Fruit fly (Drosophila melanogaster) whole organism, embryonic: Measurements from ENCODE around the gene CG42822.

Experiments used
- CG10321 ChIP-seq: fragments of 200-800 bp; sonication (Bioruptor generic); IDR thresholded peaks from 2 replicates; pipeline ENCODE4 v1.3.6; 2022; ENCODE audit warnings: missing biosample characterization, missing genetic modification characterization
- CG10543 ChIP-seq: fragments of 200-800 bp; sonication (Bioruptor generic); optimal IDR thresholded peaks from 3 replicates; lab custom pipeline; 2017; ENCODE audit warnings: missing biosample characterization, mild to moderate bottlenecking, missing genetic modification characterization, moderate library complexity
- CG10565 ChIP-seq: fragments of 200-800 bp; sonication (Bioruptor generic); optimal IDR thresholded peaks from 3 replicates; lab custom pipeline; 2016; ENCODE audit warnings: missing biosample characterization, mild to moderate bottlenecking, missing genetic modification characterization
- CG10654 ChIP-seq: fragments of 200-800 bp; sonication (Bioruptor generic); optimal IDR thresholded peaks from 2 replicates; lab custom pipeline; 2016; ENCODE audit warnings: missing biosample characterization, missing genetic modification characterization
- CG11085 ChIP-seq: fragments of 200-800 bp; sonication (Bioruptor generic); IDR thresholded peaks from 2 replicates; pipeline ENCODE4 v1.3.6; 2022; ENCODE audit warnings: missing biosample characterization, missing genetic modification characterization
- CG11560 ChIP-seq: fragments of 200-800 bp; sonication (Bioruptor generic); IDR thresholded peaks from 3 replicates; pipeline ENCODE4 v1.3.6; 2022; ENCODE audit warnings: missing biosample characterization, missing genetic modification characterization
- CG14050 ChIP-seq: fragments of 200-800 bp; sonication (Bioruptor generic); IDR thresholded peaks from 3 replicates; pipeline ENCODE4 v1.3.6; 2022; ENCODE audit warnings: missing biosample characterization, missing genetic modification characterization
- CG14965 ChIP-seq: fragments of 200-800 bp; sonication (Bioruptor generic); optimal IDR thresholded peaks from 2 replicates; lab custom pipeline; 2016; ENCODE audit warnings: missing biosample characterization, missing genetic modification characterization, borderline replicate concordance
- CG17186 ChIP-seq: fragments of 200-800 bp; sonication (Bioruptor generic); optimal IDR thresholded peaks from 3 replicates; lab custom pipeline; 2017; ENCODE audit warnings: missing biosample characterization, missing genetic modification reagents, missing genetic modification characterization
- CG1792 ChIP-seq: fragments of 200-800 bp; sonication (Bioruptor generic); optimal IDR thresholded peaks from 2 replicates; lab custom pipeline; 2016; ENCODE audit warnings: missing biosample characterization, missing genetic modification characterization
- CG18011 ChIP-seq: fragments of 200-800 bp; sonication (Bioruptor generic); optimal IDR thresholded peaks from 2 replicates; lab custom pipeline; 2017; ENCODE audit warnings: missing biosample characterization, missing genetic modification characterization, mild to moderate bottlenecking, moderate library complexity, missing genotype
- CG2889 ChIP-seq: fragments of 200-800 bp; sonication (Bioruptor generic); IDR thresholded peaks from 3 replicates; pipeline ENCODE4 v1.3.6; 2022; ENCODE audit warnings: missing biosample characterization, missing genetic modification characterization
- CG31365 ChIP-seq: fragments of 200-800 bp; sonication (Bioruptor generic); optimal IDR thresholded peaks from 2 replicates; lab custom pipeline; 2018; ENCODE audit warnings: missing biosample characterization, mild to moderate bottlenecking, missing genetic modification characterization
- CG31441 ChIP-seq: fragments of 200-800 bp; sonication (Bioruptor generic); IDR thresholded peaks from 2 replicates; pipeline ENCODE4 v1.3.6; 2022; ENCODE audit warnings: missing biosample characterization, missing genetic modification characterization
- CG32767 ChIP-seq: fragments of 200-800 bp; sonication (Bioruptor generic); IDR thresholded peaks from 2 replicates; pipeline ENCODE4 v1.3.6; 2022; ENCODE audit warnings: missing biosample characterization, missing genetic modification characterization
- CG6175 ChIP-seq: fragments of 200-800 bp; sonication (Bioruptor generic); IDR thresholded peaks from 3 replicates; pipeline ENCODE4 v1.3.6; 2022; ENCODE audit warnings: missing biosample characterization, missing genetic modification characterization
- CG6689 ChIP-seq: fragments of 200-800 bp; sonication (Bioruptor generic); IDR thresholded peaks from 2 replicates; pipeline ENCODE4 v1.3.6; 2022; ENCODE audit warnings: missing biosample characterization, missing genetic modification characterization
- CG8290 ChIP-seq, 3 experiments: fragments of 200-800 bp; sonication (Bioruptor generic); optimal IDR thresholded peaks; 2 replicates each; lab custom pipeline; 2016 to 2019; ENCODE audit warnings: missing biosample characterization in 3 of 3, missing genetic modification characterization in 3 of 3, mild to moderate bottlenecking in 2 of 3, moderate library complexity in 1 of 3
- CG8944 ChIP-seq: fragments of 200-800 bp; sonication (Bioruptor generic); optimal IDR thresholded peaks from 3 replicates; lab custom pipeline; 2016; ENCODE audit warnings: missing biosample characterization, missing genetic modification characterization
- Dbx ChIP-seq: fragments of 200-800 bp; sonication (Bioruptor generic); IDR thresholded peaks from 3 replicates; pipeline ENCODE4 v1.3.6; 2022; ENCODE audit warnings: missing biosample characterization, missing genetic modification characterization
- Dll ChIP-seq: fragments of 200-800 bp; sonication (Bioruptor generic); IDR thresholded peaks from 4 replicates; pipeline ENCODE4 v1.3.6; 2022; ENCODE audit warnings: missing biosample characterization, missing genetic modification characterization; ENCODE audit not compliant: partially characterized antibody
- Drgx ChIP-seq: fragments of 200-800 bp; sonication (Bioruptor generic); IDR thresholded peaks from 2 replicates; pipeline ENCODE4 v1.3.6; 2022; ENCODE audit warnings: missing biosample characterization, missing genetic modification characterization
- Fer1 ChIP-seq: fragments of 200-800 bp; sonication (Bioruptor generic); optimal IDR thresholded peaks from 2 replicates; lab custom pipeline; 2017; ENCODE audit warnings: missing biosample characterization, mild to moderate bottlenecking, missing genetic modification characterization
- HHEX ChIP-seq: fragments of 200-800 bp; sonication (Bioruptor generic); optimal IDR thresholded peaks from 3 replicates; lab custom pipeline; 2017; ENCODE audit warnings: missing biosample characterization, mild to moderate bottlenecking, missing genetic modification characterization, missing genetic modification reagents
- HLHmδ ChIP-seq: fragments of 200-800 bp; sonication (Bioruptor generic); optimal IDR thresholded peaks from 2 replicates; lab custom pipeline; 2018; ENCODE audit warnings: missing biosample characterization, mild to moderate bottlenecking, missing genetic modification characterization, moderate library complexity
- HmgD ChIP-seq: fragments of 200-800 bp; sonication (Bioruptor generic); optimal IDR thresholded peaks from 3 replicates; lab custom pipeline; 2016; ENCODE audit warnings: missing biosample characterization, missing genetic modification characterization
- Hmr ChIP-seq: fragments of 200-800 bp; sonication (Bioruptor generic); optimal IDR thresholded peaks from 3 replicates; lab custom pipeline; 2017; ENCODE audit warnings: mild to moderate bottlenecking, missing biosample characterization, missing genetic modification reagents, missing genetic modification characterization
- Hr3 ChIP-seq: fragments of 200-800 bp; sonication (Bioruptor generic); optimal IDR thresholded peaks from 3 replicates; lab custom pipeline; 2016; ENCODE audit warnings: missing biosample characterization, missing genetic modification characterization
- Nf-YB ChIP-seq: fragments of 200-800 bp; sonication (Bioruptor generic); optimal IDR thresholded peaks from 3 replicates; lab custom pipeline; 2019; ENCODE audit warnings: missing biosample characterization, mild to moderate bottlenecking, missing genetic modification characterization, moderate library complexity
- PHDP ChIP-seq: fragments of 200-800 bp; sonication (Bioruptor generic); optimal IDR thresholded peaks from 3 replicates; lab custom pipeline; 2018; ENCODE audit warnings: missing biosample characterization, mild to moderate bottlenecking, missing genetic modification characterization, moderate library complexity
- Taf1 ChIP-seq: fragments of 200-800 bp; sonication (Bioruptor generic); IDR thresholded peaks from 2 replicates; pipeline ENCODE4 v1.3.6; 2022; ENCODE audit warnings: missing biosample characterization, missing genetic modification characterization
- Trl ChIP-seq, 3 experiments: fragments of >200 bp in 2 of 3; fragments of 200-800 bp in 1 of 3; sonication (Bioruptor generic) in 1 of 3; optimal IDR thresholded peaks; 2 replicates in 1 of 3; 3 replicates in 2 of 3; lab custom pipeline; 2016 to 2017; ENCODE audit warnings: missing biosample characterization in 1 of 3, missing genetic modification characterization in 1 of 3
- ato ChIP-seq: fragments of 200-800 bp; sonication (Bioruptor generic); IDR thresholded peaks from 2 replicates; pipeline ENCODE4 v1.3.6; 2022; ENCODE audit warnings: missing biosample characterization, missing genetic modification characterization; ENCODE audit not compliant: partially characterized antibody
- dmrt99B ChIP-seq: fragments of 200-800 bp; sonication (Bioruptor generic); optimal IDR thresholded peaks from 2 replicates; lab custom pipeline; 2018; ENCODE audit warnings: missing biosample characterization, mild to moderate bottlenecking, missing genetic modification characterization, moderate library complexity
- ems ChIP-seq: fragments of 200-800 bp; sonication (Bioruptor generic); optimal IDR thresholded peaks from 3 replicates; lab custom pipeline; 2016; ENCODE audit warnings: missing biosample characterization, missing genetic modification characterization
- esg ChIP-seq: fragments of 200-800 bp; sonication (Bioruptor generic); conservative IDR thresholded peaks from 2 replicates; pipeline ENCODE4 v1.3.6; 2022; ENCODE audit warnings: missing biosample characterization, missing genetic modification characterization
- eve ChIP-seq, 2 experiments: fragments of >200 bp; optimal IDR thresholded peaks; 2 replicates each; lab custom pipeline; 2017; ENCODE audit warnings: missing biosample characterization in 2 of 2, missing genetic modification characterization in 2 of 2
- gfzf ChIP-seq: fragments of 200-800 bp; sonication (Bioruptor generic); optimal IDR thresholded peaks from 2 replicates; lab custom pipeline; 2016; ENCODE audit warnings: missing biosample characterization, mild to moderate bottlenecking, missing genetic modification characterization, moderate library complexity
- h ChIP-seq: fragments of >200 bp; optimal IDR thresholded peaks from 2 replicates; lab custom pipeline; 2017
- hb ChIP-seq: fragments of 200-800 bp; sonication (Bioruptor generic); IDR thresholded peaks from 3 replicates; pipeline ENCODE4 v1.3.6; 2022; ENCODE audit warnings: missing biosample characterization, missing genetic modification characterization; ENCODE audit not compliant: partially characterized antibody
- hkb ChIP-seq, 2 experiments: fragments of 200-800 bp in 1 of 2; fragments of >200 bp in 1 of 2; sonication (Bioruptor generic) in 1 of 2; IDR thresholded peaks in 1 of 2; optimal IDR thresholded peaks in 1 of 2; 2 replicates each; pipeline versions ENCODE4 v1.3.6 to Lab custom; 2017 to 2022; ENCODE audit warnings: missing biosample characterization in 1 of 2, missing genetic modification characterization in 1 of 2
- kay ChIP-seq: fragments of 200-800 bp; sonication (Bioruptor generic); optimal IDR thresholded peaks from 2 replicates; lab custom pipeline; 2016; ENCODE audit warnings: missing biosample characterization, missing genetic modification characterization
- org-1 ChIP-seq: fragments of 200-800 bp; sonication (Bioruptor generic); optimal IDR thresholded peaks from 2 replicates; lab custom pipeline; 2017; ENCODE audit warnings: missing biosample characterization, missing genetic modification characterization
- p53 ChIP-seq: fragments of 200-800 bp; sonication (Bioruptor generic); optimal IDR thresholded peaks from 2 replicates; lab custom pipeline; 2016; ENCODE audit warnings: missing biosample characterization, missing genetic modification characterization
- ro ChIP-seq: fragments of 200-800 bp; sonication (Bioruptor generic); IDR thresholded peaks from 2 replicates; pipeline ENCODE4 v1.3.6; 2022; ENCODE audit warnings: missing biosample characterization, missing genetic modification characterization
- run ChIP-seq: fragments of 200-800 bp; sonication (Bioruptor generic); optimal IDR thresholded peaks from 3 replicates; lab custom pipeline; 2018; ENCODE audit warnings: missing biosample characterization, mild to moderate bottlenecking, missing genetic modification characterization
- sqz ChIP-seq: fragments of 200-800 bp; sonication (Bioruptor generic); optimal IDR thresholded peaks from 3 replicates; lab custom pipeline; 2018; ENCODE audit warnings: missing biosample characterization, mild to moderate bottlenecking, missing genetic modification characterization
- zen ChIP-seq: fragments of 200-800 bp; sonication (Bioruptor generic); optimal IDR thresholded peaks from 3 replicates; lab custom pipeline; 2018; ENCODE audit warnings: missing biosample characterization, mild to moderate bottlenecking, missing genetic modification characterization, moderate library complexity

CG42822 gene

DNA sequence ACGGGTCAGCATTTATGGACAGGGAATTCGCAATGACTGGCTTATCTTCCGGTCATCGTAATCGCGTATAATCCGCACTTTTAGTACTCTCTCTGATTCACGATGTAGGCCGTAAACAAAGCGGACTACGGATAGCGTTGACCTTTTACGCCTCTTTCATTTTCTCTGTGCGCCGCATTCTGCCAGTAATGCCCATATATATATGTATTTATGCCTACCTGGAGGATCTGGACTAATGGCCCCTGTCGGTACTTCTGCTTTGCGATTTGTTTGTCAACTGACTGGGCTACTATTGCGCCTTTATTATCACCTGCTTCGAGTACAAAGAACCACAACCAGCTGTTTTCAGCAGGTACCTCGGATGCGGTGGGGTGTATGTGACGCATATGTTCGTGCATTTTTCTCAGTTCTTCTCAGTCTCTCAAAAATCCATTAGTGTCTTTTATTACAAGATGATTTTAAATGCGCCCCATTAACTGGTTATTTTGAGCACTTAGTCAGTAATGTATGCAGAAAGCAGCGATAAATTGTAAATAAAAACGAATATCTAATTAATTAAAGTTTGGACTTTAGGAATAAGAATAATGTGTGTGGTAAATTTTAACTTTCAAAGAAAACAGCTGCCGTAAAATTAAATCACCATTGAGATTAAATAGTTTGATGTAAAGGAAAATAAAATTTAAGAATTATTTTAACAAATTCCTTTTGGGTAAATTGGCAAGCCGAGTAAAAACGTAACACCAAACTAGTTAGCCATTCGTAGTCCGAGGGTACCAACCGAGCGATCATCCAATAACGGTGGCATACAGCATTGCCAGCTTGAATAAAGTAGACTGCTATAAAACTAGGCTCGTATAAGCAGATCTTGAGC is 19.1 kb upstream of the CG42822 start, which contains the start of gene CREG (continued):
- TF ChIP-seq CG10321 (GFP tag; lab: Robert Waterston, UW) (no peak), dmrt99B (peak; percentile 18), hb (GFP tag; lab: Robert Waterston, UW) (no peak), HHEX (no peak), Dbx (GFP tag; lab: Robert Waterston, UW) (no peak), Dll (no peak), CG18011 (GFP tag; lab: Kevin White, UChicago) (peak; percentile 92), CG10565 (no peak), CG32767 (GFP tag; lab: Robert Waterston, UW) (no peak), HLHmδ (GFP tag; lab: Kevin White, UChicago) (no peak), Taf1 (GFP tag; lab: Robert Waterston, UW) (no peak), gfzf (GFP tag; lab: Kevin White, UChicago) (no peak), CG31365 (tag; lab: Kevin White, UChicago) (no peak), eve (GFP tag; optimal IDR thresholded peaks at IDR 0.05; lab: Kevin White, UChicago) (peak in 1 of 2 experiments; percentile 13), CG2889 (GFP tag; lab: Robert Waterston, UW) (no peak), ato (GFP tag; lab: Robert Waterston, UW) (no peak), CG14965 (GFP tag; lab: Kevin White, UChicago) (no peak), CG11560 (tag; lab: Robert Waterston, UW) (no peak), CG14050 (GFP tag; lab: Robert Waterston, UW) (no peak), org-1 (GFP tag; lab: Kevin White, UChicago) (peak; percentile 6), p53 (GFP tag; lab: Kevin White, UChicago) (no peak), CG6175 (GFP tag; lab: Robert Waterston, UW) (no peak), Hr3 (GFP tag; lab: Kevin White, UChicago) (no peak), CG11085 (no peak), zen (tag; lab: Kevin White, UChicago) (peak; percentile 90), kay (GFP tag; lab: Kevin White, UChicago) (no peak), PHDP (tag; lab: Kevin White, UChicago) (no peak), HmgD (no peak), sqz (no peak), run (no peak), CG6689 (no peak), CG10654 (no peak), Hmr (peak; percentile 5), CG8290 (GFP tag; optimal IDR thresholded peaks at IDR 0.05; lab: Kevin White, UChicago) (no peak), CG8290 (tag; optimal IDR thresholded peaks at IDR 0.05; lab: Kevin White, UChicago) (no peak), ro (GFP tag; lab: Robert Waterston, UW) (no peak), hkb (optimal IDR thresholded peaks at IDR 0.05; lab: Kevin White, UChicago) (no peak), hkb (GFP tag; IDR thresholded peaks at IDR 0.05; lab: Robert Waterston, UW) (no peak), CG8944 (GFP tag; lab: Kevin White, UChicago) (no peak), h (no peak), CG31441 (GFP tag; lab: Robert Waterston, UW) (peak; percentile 36; the same call in 1 of the 2 replicates), Fer1 (GFP tag; lab: Kevin White, UChicago) (no peak), Drgx (0 out of 2 replicates have a peak, but pooled peaks have one; percentile 14), esg (GFP tag; lab: Robert Waterston, UW) (no peak), Nf-YB (GFP tag; lab: Kevin White, UChicago) (no peak), CG10543 (GFP tag; lab: Kevin White, UChicago) (peak; percentile 17), Trl (optimal IDR thresholded peaks at IDR 0.05; lab: Kevin White, UChicago) (no peak), Trl (GFP tag; optimal IDR thresholded peaks at IDR 0.05; lab: Kevin White, UChicago) (no peak), ems (GFP tag; lab: Kevin White, UChicago) (no peak), CG1792 (GFP tag; lab: Kevin White, UChicago) (no peak), CG17186 (GFP tag; lab: Kevin White, UChicago) (no peak)
